Worm (Caenorhabditis elegans): ENCODE results near the gene F42H10.3.

ce11 chrIII:8451181-8451580, 32.8 kb upstream of the F42H10.3 start:
- TF ChIP-seq blmp-1 (tag; optimal IDR thresholded peaks at IDR 0.05) (no peak), unc-120 (tag; optimal IDR thresholded peaks at IDR 0.05; ENCODE audit: poor library complexity, severe bottlenecking) (no peak), unc-39 (tag; optimal IDR thresholded peaks at IDR 0.05) (no peak), snpc-4 (tag; optimal IDR thresholded peaks at IDR 0.05) (no peak), elt-3 (tag; optimal IDR thresholded peaks at IDR 0.05) (no peak)

Measured in whole organism, mixed stage, embryonic.